Worm (Caenorhabditis elegans) whole organism, young adult: ENCODE data around the gene E04F6.4.

Experiments
- F33H1.4 ChIP-seq: fragments of 200-800 bp; sonication (Bioruptor generic); IDR thresholded peaks from 2 replicates; pipeline ENCODE4 v1.3.6; 2022; ENCODE audit warnings: missing genetic modification reagents, missing genetic modification characterization, missing compliant biosample characterization
- lin-40 ChIP-seq: sonication (generic microtip); optimal IDR thresholded peaks from 2 replicates; lab custom pipeline; 2016; ENCODE audit warnings: missing genetic modification characterization, mild to moderate bottlenecking, missing compliant biosample characterization, missing genotype, missing genetic modification reagents
- madf-6 ChIP-seq: fragments of 200-800 bp; sonication (Bioruptor generic); IDR thresholded peaks from 2 replicates; pipeline ENCODE4 v1.3.6; 2022; ENCODE audit warnings: missing genetic modification reagents, missing genetic modification characterization, missing compliant biosample characterization
- sdz-38 ChIP-seq: sonication (generic microtip); optimal IDR thresholded peaks from 2 replicates; lab custom pipeline; 2016; ENCODE audit warnings: missing genotype, missing genetic modification characterization, missing compliant biosample characterization
- snpc-3.4 ChIP-seq: sonication (generic microtip); optimal IDR thresholded peaks from 2 replicates; lab custom pipeline; 2017; ENCODE audit warnings: missing genetic modification characterization, mild to moderate bottlenecking, missing compliant biosample characterization, antibody characterized with exemption, moderate library complexity, missing genotype, missing genetic modification reagents

ce11 chrII:7238248-7238647 lies 49.0 kb downstream of the E04F6.4 start, which contains the start of gene aqp-1:
- TF ChIP-seq sdz-38 (tag; lab: Kevin White, UChicago) (no peak), madf-6 (GFP tag; lab: Robert Waterston, UW) (no peak), F33H1.4 (no peak), snpc-3.4 (tag; lab: Kevin White, UChicago) (no peak), lin-40 (tag; lab: Kevin White, UChicago) (no peak)
